Worm (Caenorhabditis elegans): ENCODE results near the gene tbc-12.

DNA sequence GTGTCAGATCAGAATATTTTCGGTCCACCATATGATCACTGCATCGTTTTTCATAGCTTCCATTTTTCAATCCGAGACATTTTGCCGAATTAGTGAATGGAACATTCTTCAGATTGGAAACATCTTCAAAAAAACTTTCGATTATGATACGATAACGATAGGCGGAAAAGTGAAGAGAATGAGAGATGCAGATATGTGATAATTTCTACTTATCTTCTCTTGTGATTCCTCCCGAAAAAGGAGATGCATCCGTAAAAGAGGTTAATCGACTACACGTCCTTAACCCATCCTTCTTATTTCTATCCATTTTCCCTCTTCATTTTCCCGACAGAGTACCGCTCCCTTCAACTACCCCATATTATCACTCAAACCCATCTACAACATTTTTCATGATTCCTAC is 49.2 kb downstream of the tbc-12 start, which contains the start of gene K02E10.4:
- no peak for TF ChIP-seq flt-1 (GFP tag; IDR thresholded peaks at IDR 0.05)
- no peak for TF ChIP-seq ztf-23 (GFP tag; IDR thresholded peaks at IDR 0.05)
- TF ChIP-seq ztf-29 (GFP tag; IDR thresholded peaks at IDR 0.05), result no peak
- no peak for TF ChIP-seq med-1 (GFP tag; optimal IDR thresholded peaks at IDR 0.05; ENCODE audit: insufficient read depth)

Data from whole organism, midembryonic.